Worm (Caenorhabditis elegans) whole organism, L4 larva: Measurements from ENCODE around the gene C07B5.8.

Experiments used
- F10B5.3 ChIP-seq: sonication (generic microtip); optimal IDR thresholded peaks from 2 replicates; lab custom pipeline; 2016; ENCODE audit warnings: mild to moderate bottlenecking, missing genetic modification characterization, missing compliant biosample characterization
- F37D6.2 ChIP-seq: sonication (generic microtip); optimal IDR thresholded peaks from 2 replicates; lab custom pipeline; 2016; ENCODE audit warnings: mild to moderate bottlenecking, missing genetic modification characterization, missing compliant biosample characterization
- ZK546.5 ChIP-seq, 2 experiments: sonication (generic microtip); optimal IDR thresholded peaks; 2 replicates each; lab custom pipeline; 2017; ENCODE audit warnings: missing biosample characterization in 2 of 2, missing genetic modification characterization in 2 of 2
- ceh-20 ChIP-seq: fragments of 200-800 bp; sonication (Bioruptor generic); IDR thresholded peaks from 2 replicates; pipeline ENCODE4 v1.3.6; 2022; ENCODE audit warnings: missing genetic modification reagents, missing genetic modification characterization, missing compliant biosample characterization
- ceh-62 ChIP-seq: sonication (generic microtip); optimal IDR thresholded peaks from 2 replicates; lab custom pipeline; 2017; ENCODE audit warnings: missing biosample characterization, missing genetic modification characterization
- cey-2 ChIP-seq: sonication (generic microtip); optimal IDR thresholded peaks from 3 replicates; lab custom pipeline; 2017; ENCODE audit warnings: missing genetic modification characterization, mild to moderate bottlenecking, missing compliant biosample characterization, antibody characterized with exemption, borderline replicate concordance; ENCODE audit not compliant: insufficient read depth
- ctbp-1 ChIP-seq: fragments of 200-800 bp; sonication (Bioruptor generic); IDR thresholded peaks from 2 replicates; pipeline ENCODE4 v1.3.6; 2022; ENCODE audit warnings: missing genetic modification reagents, missing genetic modification characterization, missing compliant biosample characterization
- dve-1 ChIP-seq: sonication (generic microtip); optimal IDR thresholded peaks from 2 replicates; lab custom pipeline; 2017; ENCODE audit warnings: antibody characterized with exemption, mild to moderate bottlenecking, missing genetic modification characterization, missing compliant biosample characterization; ENCODE audit not compliant: insufficient read depth
- egl-43 ChIP-seq: fragments of 200-800 bp; sonication (Bioruptor generic); IDR thresholded peaks from 2 replicates; pipeline ENCODE4 v1.3.6; 2022; ENCODE audit warnings: missing genetic modification reagents, missing genetic modification characterization, missing compliant biosample characterization
- fkh-10 ChIP-seq: fragments of 150-350 bp; optimal IDR thresholded peaks from 2 replicates; lab custom pipeline; 2014; ENCODE audit warnings: missing biosample characterization, missing genetic modification reagents, missing genetic modification characterization
- hlh-11 ChIP-seq: fragments of 200-800 bp; sonication (Bioruptor generic); optimal IDR thresholded peaks from 2 replicates; lab custom pipeline; 2018; ENCODE audit warnings: mild to moderate bottlenecking, missing genetic modification characterization, missing compliant biosample characterization
- hlh-30 ChIP-seq: sonication (generic microtip); optimal IDR thresholded peaks from 2 replicates; lab custom pipeline; 2017; ENCODE audit warnings: antibody characterized with exemption, mild to moderate bottlenecking, missing genetic modification characterization, missing compliant biosample characterization; ENCODE audit not compliant: insufficient read depth
- hmg-1.1 ChIP-seq: fragments of 200-800 bp; sonication (Bioruptor generic); IDR thresholded peaks from 2 replicates; pipeline ENCODE4 v1.3.6; 2022; ENCODE audit warnings: missing genetic modification reagents, missing genetic modification characterization, missing compliant biosample characterization
- lin-1 ChIP-seq: fragments of 200-800 bp; sonication (Bioruptor generic); IDR thresholded peaks from 2 replicates; pipeline ENCODE4 v1.3.6; 2022; ENCODE audit warnings: missing genetic modification reagents, missing genetic modification characterization, missing compliant biosample characterization
- lin-29 ChIP-seq: fragments of 200-800 bp; sonication (Bioruptor generic); IDR thresholded peaks from 2 replicates; pipeline ENCODE4 v1.3.6; 2022; ENCODE audit warnings: missing genetic modification reagents, missing genetic modification characterization, missing compliant biosample characterization
- madf-5 ChIP-seq, 2 experiments: fragments of 200-800 bp; sonication (Bioruptor generic); IDR thresholded peaks; 2 replicates each; pipeline ENCODE4 v1.3.6; 2022; ENCODE audit warnings: missing compliant biosample characterization in 2 of 2, missing genetic modification characterization in 2 of 2
- madf-9 ChIP-seq: fragments of 200-800 bp; sonication (Bioruptor generic); conservative IDR thresholded peaks from 2 replicates; pipeline ENCODE4 v1.3.6; 2022; ENCODE audit warnings: missing genetic modification reagents, missing genetic modification characterization, missing compliant biosample characterization
- mdl-1 ChIP-seq, 2 experiments: fragments of 150-350 bp in 1 of 2; sonication (generic microtip) in 1 of 2; optimal IDR thresholded peaks; 2 replicates each; lab custom pipeline; 2014 to 2017; ENCODE audit warnings: missing biosample characterization in 2 of 2, missing genetic modification characterization in 2 of 2
- mep-1 ChIP-seq: fragments of 150-350 bp; sonication (generic microtip); optimal IDR thresholded peaks from 3 replicates; lab custom pipeline; 2014; ENCODE audit warnings: missing biosample characterization, missing genetic modification characterization
- nhr-10 ChIP-seq: fragments of 150-350 bp; optimal IDR thresholded peaks from 2 replicates; lab custom pipeline; 2014; ENCODE audit warnings: missing biosample characterization, missing genetic modification characterization
- nhr-111 ChIP-seq: fragments of 200-800 bp; sonication (Bioruptor generic); optimal IDR thresholded peaks from 2 replicates; lab custom pipeline; 2018; ENCODE audit warnings: mild to moderate bottlenecking, missing genetic modification characterization, missing compliant biosample characterization
- nhr-28 ChIP-seq: fragments of 150-350 bp; optimal IDR thresholded peaks from 2 replicates; lab custom pipeline; 2014; ENCODE audit warnings: missing biosample characterization, missing genetic modification characterization
- nhr-76 ChIP-seq: fragments of 150-350 bp; optimal IDR thresholded peaks from 2 replicates; lab custom pipeline; 2014; ENCODE audit warnings: missing biosample characterization, missing genetic modification characterization
- rbr-2 ChIP-seq: sonication (generic microtip); optimal IDR thresholded peaks from 2 replicates; lab custom pipeline; 2016; ENCODE audit warnings: missing genotype, missing genetic modification characterization, missing compliant biosample characterization
- saeg-2 ChIP-seq: fragments of 200-800 bp; sonication (Bioruptor generic); IDR thresholded peaks from 2 replicates; pipeline ENCODE4 v1.3.6; 2022; ENCODE audit warnings: missing genetic modification reagents, missing genetic modification characterization, missing compliant biosample characterization
- set-16 ChIP-seq: fragments of 200-800 bp; sonication (Bioruptor generic); IDR thresholded peaks from 2 replicates; pipeline ENCODE4 v1.3.6; 2022; ENCODE audit warnings: missing genetic modification reagents, missing genetic modification characterization, missing compliant biosample characterization
- unc-130 ChIP-seq: sonication (generic microtip); optimal IDR thresholded peaks from 2 replicates; lab custom pipeline; 2016; ENCODE audit warnings: missing genetic modification reagents, missing genetic modification characterization, missing compliant biosample characterization
- zfp-3 ChIP-seq: fragments of 200-800 bp; sonication (Bioruptor generic); conservative IDR thresholded peaks from 2 replicates; pipeline ENCODE4 v1.3.6; 2022; ENCODE audit warnings: missing genetic modification reagents, missing genetic modification characterization, missing compliant biosample characterization
- ztf-7 ChIP-seq: fragments of 150-350 bp; optimal IDR thresholded peaks from 2 replicates; lab custom pipeline; 2014; ENCODE audit warnings: missing biosample characterization, missing genetic modification characterization

Gene C07B5.8

ce11 chrX:9491439-9491838 is 45.1 kb downstream of the C07B5.8 start (continued):
- TF ChIP-seq nhr-10 (no peak), cey-2 (tag; lab: Kevin White, UChicago) (no peak), mep-1 (tag; lab: Kevin White, UChicago) (no peak), ctbp-1 (GFP tag; lab: Robert Waterston, UW) (no peak), F37D6.2 (tag; lab: Kevin White, UChicago) (no peak)
- TF ChIP-seq, all 104 proteins: peak for 5

- TF ChIP-seq hlh-30 (tag; lab: Kevin White, UChicago) (peak; percentile 55), ceh-20 (GFP tag; lab: Robert Waterston, UW) (0 out of 2 replicates have a peak, but pooled peaks have one; percentile 23), mep-1 (tag; lab: Kevin White, UChicago) (no peak), madf-5 (GFP tag; IDR thresholded peaks at IDR 0.05; lab: Robert Waterston, UW) (no peak), rbr-2 (tag; lab: Kevin White, UChicago) (no peak), nhr-10 (no peak), lin-1 (GFP tag; lab: Robert Waterston, UW) (no peak), nhr-28 (tag; lab: Kevin White, UChicago) (peak; percentile 24), ZK546.5 (tag; optimal IDR thresholded peaks at IDR 0.05; lab: Kevin White, UChicago) (no peak), fkh-10 (GFP tag; lab: Kevin White, UChicago) (no peak), mdl-1 (tag; optimal IDR thresholded peaks at IDR 0.05; lab: Kevin White, UChicago) (no peak), zfp-3 (no peak), dve-1 (no peak), egl-43 (no peak), saeg-2 (GFP tag; lab: Robert Waterston, UW) (no peak), unc-130 (no peak), madf-9 (GFP tag; lab: Robert Waterston, UW) (no peak), nhr-76 (tag; lab: Kevin White, UChicago) (no peak), set-16 (GFP tag; lab: Robert Waterston, UW) (no peak), lin-29 (GFP tag; lab: Robert Waterston, UW) (no peak), nhr-111 (GFP tag; lab: Kevin White, UChicago) (no peak), hlh-11 (tag; lab: Kevin White, UChicago) (peak; percentile 5), F10B5.3 (tag; lab: Kevin White, UChicago) (no peak), hmg-1.1 (no peak), ztf-7 (tag; lab: Kevin White, UChicago) (no peak), F37D6.2 (tag; lab: Kevin White, UChicago) (no peak), ceh-62 (tag; lab: Kevin White, UChicago) (no peak)
Measured at ce11 chrX:9489578-9489977, 47.0 kb downstream of the C07B5.8 start.
